Fruit fly (Drosophila melanogaster): ENCODE results near the gene CG13460.

The CG13460 gene

dm6 chr3L:15104849-15105555 is 43.5 kb upstream of the CG13460 start (continued):
- TF ChIP-seq seq (GFP tag; IDR thresholded peaks at IDR 0.05) (no peak), CG32772 (GFP tag; IDR thresholded peaks at IDR 0.05) (peak; percentile 71), sd (tag; optimal IDR thresholded peaks at IDR 0.05) (no peak), CG13624 (GFP tag; optimal IDR thresholded peaks at IDR 0.05) (peak; percentile 74), CG15269 (tag; optimal IDR thresholded peaks at IDR 0.05) (peak; percentile 66), CG3995 (GFP tag; optimal IDR thresholded peaks at IDR 0.05) (no peak), CG10979 (tag; optimal IDR thresholded peaks at IDR 0.05) (peak; percentile 27), CG2678 (tag; optimal IDR thresholded peaks at IDR 0.05) (peak; percentile 70), wor (GFP tag; IDR thresholded peaks at IDR 0.05) (no peak), nau (GFP tag; optimal IDR thresholded peaks at IDR 0.05) (peak; percentile 10), sima (GFP tag; optimal IDR thresholded peaks at IDR 0.05) (no peak), sna (GFP tag; IDR thresholded peaks at IDR 0.05; ENCODE audit: partially characterized antibody) (no peak), twi (tag; optimal IDR thresholded peaks at IDR 0.05) (no peak), hkb (optimal IDR thresholded peaks at IDR 0.05) (no peak), hkb (GFP tag; IDR thresholded peaks at IDR 0.05) (peak; percentile 53), tap (tag; optimal IDR thresholded peaks at IDR 0.05) (peak; percentile 28), toy (GFP tag; IDR thresholded peaks at IDR 0.05) (no peak), CG11398 (GFP tag; optimal IDR thresholded peaks at IDR 0.05) (peak; percentile 53), CG10321 (GFP tag; IDR thresholded peaks at IDR 0.05) (no peak), rib (GFP tag; IDR thresholded peaks at IDR 0.05) (peak; percentile 27; the same call in 1 of the 2 replicates), sens (GFP tag) (peak; percentile 89), Drgx (GFP tag; IDR thresholded peaks at IDR 0.05) (peak; percentile 86), run (tag; optimal IDR thresholded peaks at IDR 0.05) (no peak), gt (GFP tag; IDR thresholded peaks at IDR 0.05) (0 out of 2 replicates have a peak, but pooled peaks have one; percentile 61), en (GFP tag; optimal IDR thresholded peaks at IDR 0.05) (peak; percentile 2), CG12391 (tag; optimal IDR thresholded peaks at IDR 0.05) (peak; percentile 62), CG10147 (GFP tag; optimal IDR thresholded peaks at IDR 0.05) (peak; percentile 35), E2f1 (GFP tag; IDR thresholded peaks at IDR 0.05) (0 out of 2 replicates have a peak, but pooled peaks have one; percentile 16), C15 (GFP tag; IDR thresholded peaks at IDR 0.05) (no peak), CG1792 (GFP tag; optimal IDR thresholded peaks at IDR 0.05) (no peak), Sin3A (optimal IDR thresholded peaks at IDR 0.05) (no peak), fru (optimal IDR thresholded peaks at IDR 0.05) (no peak), Chrac-16 (GFP tag; optimal IDR thresholded peaks at IDR 0.05) (peak; percentile 36), lov (optimal IDR thresholded peaks at IDR 0.05) (no peak), lov (GFP tag; IDR thresholded peaks at IDR 0.05) (no peak), Camta (GFP tag; optimal IDR thresholded peaks at IDR 0.05) (peak; percentile 45), lab (GFP tag; optimal IDR thresholded peaks at IDR 0.05) (peak; percentile 69), CG12236 (GFP tag; optimal IDR thresholded peaks at IDR 0.05) (peak; percentile 23), CG14965 (GFP tag; optimal IDR thresholded peaks at IDR 0.05; ENCODE audit: borderline replicate concordance) (no peak), Gug (GFP tag; IDR thresholded peaks at IDR 0.05) (peak; percentile 58; the same call in 2 of the 4 replicates), Lpt (GFP tag; optimal IDR thresholded peaks at IDR 0.05) (no peak), CG14050 (GFP tag; IDR thresholded peaks at IDR 0.05) (peak; percentile 30; the same call in 1 of the 3 replicates), CG13894 (tag; optimal IDR thresholded peaks at IDR 0.05) (no peak), ara (GFP tag; IDR thresholded peaks at IDR 0.05) (peak; percentile 21; the same call in 1 of the 2 replicates), Hsf (GFP tag; optimal IDR thresholded peaks at IDR 0.05) (peak; percentile 68), BEAF-32 (GFP tag; optimal IDR thresholded peaks at IDR 0.05) (no peak), Adf1 (GFP tag; IDR thresholded peaks at IDR 0.05) (peak; percentile 10; the same call in 1 of the 2 replicates), CG11695 (GFP tag; IDR thresholded peaks at IDR 0.05) (peak; percentile 70; the same call in 2 of the 3 replicates), Pdp1 (GFP tag; optimal IDR thresholded peaks at IDR 0.05) (peak; percentile 37 to 67), CG8478 (optimal IDR thresholded peaks at IDR 0.05) (no peak), nmo (GFP tag; optimal IDR thresholded peaks at IDR 0.05) (peak; percentile 47), tin (GFP tag; optimal IDR thresholded peaks at IDR 0.05) (peak; percentile 46)
